Fruit fly (Drosophila melanogaster) S2 (cell line): ENCODE measurements around the gene slif.

Source experiments
- CG8478 ChIP-seq: fragments of >200 bp; optimal IDR thresholded peaks from 2 replicates; lab custom pipeline; 2018
- CTCF ChIP-seq, 2 experiments: fragments of >200 bp; optimal IDR thresholded peaks; 2 replicates each; lab custom pipeline; 2018

DNA sequence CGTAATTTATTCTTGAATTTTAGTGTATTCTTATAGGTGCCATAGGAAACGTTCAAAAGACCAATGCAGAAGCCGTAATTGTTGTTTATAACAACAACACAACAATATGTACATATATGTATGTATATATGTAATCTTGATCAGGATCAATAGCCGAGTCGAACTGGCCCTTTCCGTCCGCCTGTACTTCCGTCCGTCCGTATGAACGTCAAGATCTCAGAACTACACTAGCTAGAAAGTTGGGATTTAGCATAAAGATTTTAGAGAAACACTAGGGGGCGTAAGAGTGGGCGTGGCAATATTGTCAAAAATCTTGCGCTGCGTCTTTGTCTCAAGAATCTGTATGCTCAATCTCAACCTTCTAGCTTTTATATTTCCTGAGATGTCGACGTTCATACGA lies 3.6 kb downstream of the slif start:
- TF ChIP-seq CG8478 (lab: Kevin White, UChicago) = no peak
- no peak for TF ChIP-seq CTCF (optimal IDR thresholded peaks at IDR 0.05; lab: Kevin White, UChicago)
